Worm (Caenorhabditis elegans) whole organism, L1 larva: Measurements from ENCODE around the gene C01G5.7.

Experiments used
- fkh-4 ChIP-seq: sonication (generic microtip); optimal IDR thresholded peaks from 2 replicates; lab custom pipeline; 2016; ENCODE audit warnings: missing compliant biosample characterization, missing genetic modification characterization, borderline replicate concordance
- nhr-90 ChIP-seq: sonication (generic microtip); optimal IDR thresholded peaks from 2 replicates; lab custom pipeline; 2016; ENCODE audit warnings: mild to moderate bottlenecking, missing genetic modification characterization, missing compliant biosample characterization; ENCODE audit not compliant: poor library complexity
- snpc-4 ChIP-seq: fragments of 150-350 bp; optimal IDR thresholded peaks from 2 replicates; lab custom pipeline; 2014; ENCODE audit warnings: missing biosample characterization, missing genetic modification characterization
- sptf-1 ChIP-seq: fragments of 150-350 bp; optimal IDR thresholded peaks from 2 replicates; lab custom pipeline; 2014; ENCODE audit warnings: missing biosample characterization, missing genetic modification characterization

- TF ChIP-seq sptf-1 (tag; lab: Kevin White, UChicago): no peak
- TF ChIP-seq nhr-90: no peak
- no peak for TF ChIP-seq snpc-4
- TF ChIP-seq fkh-4 (tag; lab: Kevin White, UChicago): no peak
Observed at ce11 chrIV:6519593-6519992, 1.6 kb downstream of the C01G5.7 start, which contains the start of gene C01G5.9.
